Fruit fly (Drosophila melanogaster) whole organism, embryonic: ENCODE data around the gene CG15475.
A peak's percentile ranks its signal among the peaks of the same experiment; 100 is the strongest.

Source experiments
- Atf-2 ChIP-seq: fragments of 200-800 bp; sonication (Bioruptor generic); optimal IDR thresholded peaks from 2 replicates; lab custom pipeline; 2016; ENCODE audit warnings: missing biosample characterization, missing genetic modification characterization
- BEAF-32 ChIP-seq: fragments of 200-800 bp; sonication (Bioruptor generic); optimal IDR thresholded peaks from 3 replicates; lab custom pipeline; 2017; ENCODE audit warnings: missing biosample characterization, missing genetic modification characterization, mild to moderate bottlenecking, moderate library complexity, missing genetic modification reagents
- CG10274 ChIP-seq: fragments of 200-800 bp; sonication (Bioruptor generic); optimal IDR thresholded peaks from 3 replicates; lab custom pipeline; 2017; ENCODE audit warnings: missing biosample characterization, mild to moderate bottlenecking, missing genetic modification characterization
- CG11504 ChIP-seq: fragments of 200-800 bp; sonication (Bioruptor generic); optimal IDR thresholded peaks from 3 replicates; lab custom pipeline; 2019; ENCODE audit warnings: missing biosample characterization, mild to moderate bottlenecking, missing genetic modification characterization, moderate library complexity
- CG12391 ChIP-seq: fragments of 200-800 bp; sonication (Bioruptor generic); optimal IDR thresholded peaks from 3 replicates; lab custom pipeline; 2018; ENCODE audit warnings: missing biosample characterization, mild to moderate bottlenecking, missing genetic modification characterization, moderate library complexity
- CG13624 ChIP-seq: fragments of 200-800 bp; sonication (Bioruptor generic); optimal IDR thresholded peaks from 2 replicates; lab custom pipeline; 2016; ENCODE audit warnings: missing biosample characterization, missing genetic modification characterization
- CG15269 ChIP-seq: fragments of 200-800 bp; sonication (Bioruptor generic); optimal IDR thresholded peaks from 2 replicates; lab custom pipeline; 2018; ENCODE audit warnings: missing biosample characterization, mild to moderate bottlenecking, missing genetic modification characterization, moderate library complexity
- CG1603 ChIP-seq: fragments of 200-800 bp; sonication (Bioruptor generic); optimal IDR thresholded peaks from 2 replicates; lab custom pipeline; 2019; ENCODE audit warnings: missing biosample characterization, mild to moderate bottlenecking, missing genetic modification characterization, moderate library complexity
- CG17361 ChIP-seq: fragments of 200-800 bp; sonication (Bioruptor generic); IDR thresholded peaks from 3 replicates; pipeline ENCODE4 v1.3.6; 2022; ENCODE audit warnings: missing biosample characterization, missing genetic modification characterization
- CG17385 ChIP-seq: fragments of 200-800 bp; sonication (Bioruptor generic); optimal IDR thresholded peaks from 3 replicates; lab custom pipeline; 2018; ENCODE audit warnings: missing biosample characterization, mild to moderate bottlenecking, missing genetic modification characterization
- CG17829 ChIP-seq: fragments of 200-800 bp; optimal IDR thresholded peaks from 2 replicates; lab custom pipeline; 2019; ENCODE audit warnings: missing biosample characterization, mild to moderate bottlenecking, missing genetic modification characterization, moderate library complexity
- CG2120 ChIP-seq: fragments of 200-800 bp; sonication (Bioruptor generic); optimal IDR thresholded peaks from 3 replicates; lab custom pipeline; 2016; ENCODE audit warnings: missing biosample characterization, missing genetic modification characterization
- CG31441 ChIP-seq: fragments of 200-800 bp; sonication (Bioruptor generic); IDR thresholded peaks from 2 replicates; pipeline ENCODE4 v1.3.6; 2022; ENCODE audit warnings: missing biosample characterization, missing genetic modification characterization
- CG32772 ChIP-seq: fragments of 200-800 bp; sonication (Bioruptor generic); IDR thresholded peaks from 2 replicates; pipeline ENCODE4 v1.3.6; 2022; ENCODE audit warnings: missing biosample characterization, missing genetic modification characterization
- CG4820 ChIP-seq: fragments of 200-800 bp; sonication (Bioruptor generic); optimal IDR thresholded peaks from 3 replicates; lab custom pipeline; 2016; ENCODE audit warnings: missing biosample characterization, missing genetic modification characterization
- CG7839 ChIP-seq: fragments of 200-800 bp; sonication (Bioruptor generic); optimal IDR thresholded peaks from 3 replicates; lab custom pipeline; 2018; ENCODE audit warnings: missing biosample characterization, mild to moderate bottlenecking, missing genetic modification characterization, moderate library complexity
- CHES-1-like ChIP-seq: fragments of 200-800 bp; sonication (Bioruptor generic); optimal IDR thresholded peaks from 2 replicates; lab custom pipeline; 2016; ENCODE audit warnings: missing biosample characterization, missing genetic modification characterization
- CTCF ChIP-seq: fragments of 200-800 bp; sonication (Bioruptor generic); optimal IDR thresholded peaks from 2 replicates; lab custom pipeline; 2017; ENCODE audit warnings: missing biosample characterization, mild to moderate bottlenecking, missing genetic modification characterization, moderate library complexity
- Camta ChIP-seq: fragments of 200-800 bp; sonication (Bioruptor generic); optimal IDR thresholded peaks from 2 replicates; lab custom pipeline; 2016; ENCODE audit warnings: missing biosample characterization, missing genetic modification characterization
- ERR ChIP-seq: fragments of 200-800 bp; sonication (Bioruptor generic); optimal IDR thresholded peaks from 2 replicates; lab custom pipeline; 2016; ENCODE audit warnings: missing biosample characterization, missing genetic modification characterization
- H15 ChIP-seq: fragments of 200-800 bp; sonication (Bioruptor generic); IDR thresholded peaks from 3 replicates; pipeline ENCODE4 v1.3.6; 2022; ENCODE audit warnings: missing biosample characterization, missing genetic modification characterization
- HLH4C ChIP-seq: fragments of 200-800 bp; sonication (Bioruptor generic); IDR thresholded peaks from 3 replicates; pipeline ENCODE4 v1.3.6; 2022; ENCODE audit warnings: missing biosample characterization, missing genetic modification characterization; ENCODE audit not compliant: partially characterized antibody
- Hmx ChIP-seq: fragments of 200-800 bp; sonication (Bioruptor generic); optimal IDR thresholded peaks from 2 replicates; lab custom pipeline; 2016; ENCODE audit warnings: missing biosample characterization, missing genetic modification characterization
- Hr51 ChIP-seq, 2 experiments: fragments of 200-800 bp; sonication (Bioruptor generic); optimal IDR thresholded peaks; 2 replicates in 1 of 2; 3 replicates in 1 of 2; lab custom pipeline; 2016 to 2018; ENCODE audit warnings: missing biosample characterization in 2 of 2, missing genetic modification characterization in 2 of 2, mild to moderate bottlenecking in 1 of 2, moderate library complexity in 1 of 2
- Med ChIP-seq: fragments of 200-800 bp; sonication (Bioruptor generic); peaks from one replicate; lab custom pipeline; 2016; ENCODE audit warnings: missing biosample characterization, missing genetic modification characterization, mild to moderate bottlenecking, inconsistent platforms, moderate library complexity
- NfI ChIP-seq: fragments of 200-800 bp; sonication (Bioruptor generic); optimal IDR thresholded peaks from 3 replicates; lab custom pipeline; 2018; ENCODE audit warnings: missing biosample characterization, mild to moderate bottlenecking, missing genetic modification characterization, moderate library complexity
- Rfx ChIP-seq: fragments of 200-800 bp; sonication (Bioruptor generic); IDR thresholded peaks from 2 replicates; pipeline ENCODE4 v1.3.6; 2022; ENCODE audit warnings: missing biosample characterization, missing genetic modification characterization
- Sry-β ChIP-seq: fragments of 200-800 bp; sonication (Bioruptor generic); optimal IDR thresholded peaks from 2 replicates; lab custom pipeline; 2018; ENCODE audit warnings: missing biosample characterization, mild to moderate bottlenecking, missing genetic modification characterization, moderate library complexity
- Xbp1 ChIP-seq: fragments of 200-800 bp; sonication (Bioruptor generic); optimal IDR thresholded peaks from 3 replicates; lab custom pipeline; 2016; ENCODE audit warnings: missing biosample characterization, mild to moderate bottlenecking, missing genetic modification characterization
- bbx ChIP-seq: fragments of 200-800 bp; sonication (Bioruptor generic); IDR thresholded peaks from 2 replicates; pipeline ENCODE4 v1.3.6; 2022; ENCODE audit warnings: missing biosample characterization, missing genetic modification characterization; ENCODE audit not compliant: partially characterized antibody
- dmrt99B ChIP-seq: fragments of 200-800 bp; sonication (Bioruptor generic); optimal IDR thresholded peaks from 2 replicates; lab custom pipeline; 2018; ENCODE audit warnings: missing biosample characterization, mild to moderate bottlenecking, missing genetic modification characterization, moderate library complexity
- gce ChIP-seq: fragments of 200-800 bp; sonication (Bioruptor generic); IDR thresholded peaks from 3 replicates; pipeline ENCODE4 v1.3.6; 2022; ENCODE audit warnings: missing biosample characterization, missing genetic modification characterization
- gem ChIP-seq: fragments of 200-800 bp; sonication (Bioruptor generic); optimal IDR thresholded peaks from 2 replicates; lab custom pipeline; 2019; ENCODE audit warnings: missing biosample characterization, mild to moderate bottlenecking, missing genetic modification characterization, moderate library complexity
- gfzf ChIP-seq: fragments of 200-800 bp; sonication (Bioruptor generic); optimal IDR thresholded peaks from 2 replicates; lab custom pipeline; 2016; ENCODE audit warnings: missing biosample characterization, mild to moderate bottlenecking, missing genetic modification characterization, moderate library complexity
- hbn ChIP-seq: fragments of 200-800 bp; sonication (Bioruptor generic); IDR thresholded peaks from 2 replicates; pipeline ENCODE4 v1.3.6; 2022; ENCODE audit warnings: missing biosample characterization, missing genetic modification characterization; ENCODE audit not compliant: partially characterized antibody
- inv ChIP-seq: fragments of 200-800 bp; sonication (Bioruptor generic); IDR thresholded peaks from 2 replicates; pipeline ENCODE4 v1.3.6; 2022; ENCODE audit warnings: missing biosample characterization, missing genetic modification characterization; ENCODE audit not compliant: partially characterized antibody
- lmd ChIP-seq: fragments of 200-800 bp; sonication (Bioruptor generic); IDR thresholded peaks from 2 replicates; pipeline ENCODE4 v1.3.6; 2022; ENCODE audit warnings: missing biosample characterization, missing genetic modification characterization
- luna ChIP-seq: fragments of 200-800 bp; sonication (Bioruptor generic); optimal IDR thresholded peaks from 2 replicates; lab custom pipeline; 2016; ENCODE audit warnings: missing biosample characterization, missing genetic modification characterization
- mld ChIP-seq: fragments of 200-800 bp; sonication (Bioruptor generic); IDR thresholded peaks from 3 replicates; pipeline ENCODE4 v1.3.6; 2022; ENCODE audit warnings: missing biosample characterization, missing genetic modification characterization; ENCODE audit not compliant: partially characterized antibody
- onecut ChIP-seq: fragments of 200-800 bp; sonication (Bioruptor generic); IDR thresholded peaks from 2 replicates; pipeline ENCODE4 v1.3.6; 2022; ENCODE audit warnings: missing biosample characterization, missing genetic modification characterization
- prd ChIP-seq, 3 experiments: fragments of >200 bp in 2 of 3; fragments of 200-800 bp in 1 of 3; sonication (Bioruptor generic) in 1 of 3; optimal IDR thresholded peaks in 2 of 3; IDR thresholded peaks in 1 of 3; 2 replicates in 2 of 3; 3 replicates in 1 of 3; pipeline versions ENCODE4 v1.3.6 to Lab custom; 2017 to 2022; ENCODE audit warnings: missing biosample characterization in 1 of 3, missing genetic modification characterization in 1 of 3
- row ChIP-seq: fragments of 200-800 bp; sonication (Bioruptor generic); IDR thresholded peaks from 3 replicates; pipeline ENCODE4 v1.3.6; 2022; ENCODE audit warnings: missing biosample characterization, missing genetic modification characterization
- salm ChIP-seq: fragments of 200-800 bp; sonication (Bioruptor generic); optimal IDR thresholded peaks from 2 replicates; lab custom pipeline; 2018; ENCODE audit warnings: missing biosample characterization, mild to moderate bottlenecking, missing genetic modification characterization
- sens ChIP-seq: fragments of 200-800 bp; sonication (Bioruptor generic); peaks from one replicate; lab custom pipeline; 2016; ENCODE audit warnings: missing biosample characterization, missing genetic modification characterization
- slou ChIP-seq: fragments of 200-800 bp; sonication (Bioruptor generic); optimal IDR thresholded peaks from 3 replicates; lab custom pipeline; 2016; ENCODE audit warnings: missing biosample characterization, missing genetic modification characterization
- trem ChIP-seq: fragments of 200-800 bp; optimal IDR thresholded peaks from 3 replicates; lab custom pipeline; 2019; ENCODE audit warnings: missing biosample characterization, mild to moderate bottlenecking, missing genetic modification characterization, moderate library complexity
- ttk ChIP-seq: fragments of 200-800 bp; sonication (Bioruptor generic); IDR thresholded peaks from 2 replicates; pipeline ENCODE4 v2.1.2; 2022; ENCODE audit warnings: missing biosample characterization, missing genetic modification characterization
- vvl ChIP-seq: fragments of 200-800 bp; sonication (Bioruptor generic); IDR thresholded peaks from 2 replicates; pipeline ENCODE4 v1.3.6; 2022; ENCODE audit warnings: missing biosample characterization, missing genetic modification characterization

The CG15475 gene

DNA sequence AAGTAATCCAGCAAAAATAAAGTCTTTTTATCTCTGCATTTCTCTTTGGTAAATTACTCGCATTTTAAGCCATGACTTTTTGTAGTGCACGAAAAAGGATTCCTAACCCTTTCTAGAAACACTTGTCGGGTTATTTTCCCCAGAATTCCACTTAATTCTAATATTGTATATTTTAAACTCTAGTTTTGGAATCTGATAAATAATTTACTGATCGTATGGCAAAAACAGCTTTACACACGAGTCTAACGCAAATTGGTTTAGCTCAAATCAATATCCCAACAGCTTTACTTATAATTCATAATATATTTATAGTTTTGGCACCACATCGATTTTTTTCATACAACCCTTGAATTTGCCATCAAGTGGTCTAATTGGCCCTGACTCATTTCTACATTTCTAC is at the start of gene CG15475:
CG15475 (plus strand) TSS at position 301 of the 400 bp plus-strand sequence.
- TF ChIP-seq Camta (GFP tag; lab: Kevin White, UChicago) (no peak), mld (no peak), Atf-2 (GFP tag; lab: Kevin White, UChicago) (no peak), salm (tag; lab: Kevin White, UChicago) (no peak), CG4820 (GFP tag; lab: Kevin White, UChicago) (no peak), hbn (GFP tag; lab: Robert Waterston, UW) (no peak), CG17361 (no peak), inv (GFP tag; lab: Robert Waterston, UW) (no peak), BEAF-32 (GFP tag; lab: Kevin White, UChicago) (no peak), CG31441 (no peak), CG10274 (GFP tag; lab: Kevin White, UChicago) (no peak), Sry-β (no peak)

dm6 chr2L:20575939-20576338 is 38.4 kb upstream of the CG15475 start:
- TF ChIP-seq CG12391 (tag; lab: Kevin White, UChicago) (no peak), Hmx (GFP tag; lab: Kevin White, UChicago) (no peak), CG17829 (tag; lab: Kevin White, UChicago) (no peak), NfI (no peak), trem (no peak), onecut (no peak), slou (GFP tag; lab: Kevin White, UChicago) (no peak), CTCF (GFP tag; lab: Kevin White, UChicago) (peak; percentile 45), HLH4C (GFP tag; lab: Robert Waterston, UW) (0 out of 3 replicates have a peak, but pooled peaks have one; percentile 33)

- TF ChIP-seq CHES-1-like (GFP tag; lab: Kevin White, UChicago) (no peak), H15 (GFP tag; lab: Robert Waterston, UW) (no peak), vvl (GFP tag; lab: Robert Waterston, UW) (0 out of 2 replicates have a peak, but pooled peaks have one; percentile 10), lmd (peak; percentile 19; the same call in 1 of the 2 replicates), row (GFP tag; lab: Robert Waterston, UW) (peak; percentile 42; the same call in 2 of the 3 replicates), CG13624 (no peak), luna (no peak), Med (GFP tag; lab: Kevin White, UChicago) (peak; percentile 41), gce (GFP tag; lab: Robert Waterston, UW) (no peak), ERR (GFP tag; lab: Kevin White, UChicago) (no peak), Xbp1 (GFP tag; lab: Kevin White, UChicago) (peak; percentile 7), CG11504 (tag; lab: Kevin White, UChicago) (peak; percentile 33), bbx (no peak), CG2120 (GFP tag; lab: Kevin White, UChicago) (peak; percentile 16), ttk (GFP tag; lab: Robert Waterston, UW) (0 out of 2 replicates have a peak, but pooled peaks have one; percentile 20), CG17385 (GFP tag; lab: Kevin White, UChicago) (no peak), gfzf (GFP tag; lab: Kevin White, UChicago) (no peak), CG32772 (GFP tag; lab: Robert Waterston, UW) (0 out of 2 replicates have a peak, but pooled peaks have one; percentile 9), gem (tag; lab: Kevin White, UChicago) (peak; percentile 26), sens (GFP tag; lab: Kevin White, UChicago) (peak; percentile 62), prd (optimal IDR thresholded peaks at IDR 0.05; lab: Kevin White, UChicago) (no peak), prd (GFP tag; IDR thresholded peaks at IDR 0.05; lab: Robert Waterston, UW) (peak; percentile 39; the same call in 1 of the 3 replicates), Hr51 (GFP tag; optimal IDR thresholded peaks at IDR 0.05; lab: Kevin White, UChicago) (peak in 1 of 2 experiments; percentile 21), CG15269 (peak; percentile 14), dmrt99B (tag; lab: Kevin White, UChicago) (peak; percentile 21), CG7839 (peak; percentile 25), Rfx (GFP tag; lab: Robert Waterston, UW) (0 out of 2 replicates have a peak, but pooled peaks have one; percentile 33), CG1603 (tag; lab: Kevin White, UChicago) (peak; percentile 27)
These were observed 16.6 kb upstream of the CG15475 start for dm6 chr2L:20597744-20598143.
